Worm (Caenorhabditis elegans) whole organism, L4/young adult: ENCODE data around the gene F58A4.1.

Source experiments
- W03F9.2 ChIP-seq: fragments of 150-350 bp; optimal IDR thresholded peaks from 2 replicates; lab custom pipeline; 2014; ENCODE audit warnings: missing biosample characterization, missing genetic modification characterization
- dao-5 ChIP-seq: sonication (generic microtip); optimal IDR thresholded peaks from 2 replicates; lab custom pipeline; 2016; ENCODE audit warnings: missing genotype, missing genetic modification characterization, moderate library complexity, missing compliant biosample characterization
- him-1 ChIP-seq: sonication (generic microtip); optimal IDR thresholded peaks from 2 replicates; lab custom pipeline; 2016; ENCODE audit warnings: missing genotype, missing genetic modification reagents, missing genetic modification characterization, missing compliant biosample characterization

Gene F58A4.1

DNA sequence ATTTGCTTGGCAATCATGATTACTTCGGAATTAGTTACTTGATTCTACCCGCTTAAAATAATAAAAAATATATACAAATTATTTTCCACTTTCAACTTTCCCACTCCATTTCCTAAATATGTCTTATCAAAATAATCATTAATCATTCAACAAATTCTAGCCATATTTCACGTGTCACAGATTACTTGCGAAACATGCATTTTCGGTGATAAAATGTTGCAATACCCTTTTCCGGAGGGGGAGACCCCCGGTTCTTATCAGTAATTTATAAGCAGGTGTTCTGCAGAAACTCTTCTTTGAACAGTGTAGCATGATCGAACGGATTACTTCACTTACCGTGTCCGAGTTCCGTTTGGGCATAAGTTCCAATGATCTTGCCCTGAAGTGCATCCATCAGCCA is 8.1 kb upstream of the F58A4.1 start:
- TF ChIP-seq dao-5 (no peak), W03F9.2 (tag; lab: Kevin White, UChicago) (no peak), him-1 (no peak)

DNA sequence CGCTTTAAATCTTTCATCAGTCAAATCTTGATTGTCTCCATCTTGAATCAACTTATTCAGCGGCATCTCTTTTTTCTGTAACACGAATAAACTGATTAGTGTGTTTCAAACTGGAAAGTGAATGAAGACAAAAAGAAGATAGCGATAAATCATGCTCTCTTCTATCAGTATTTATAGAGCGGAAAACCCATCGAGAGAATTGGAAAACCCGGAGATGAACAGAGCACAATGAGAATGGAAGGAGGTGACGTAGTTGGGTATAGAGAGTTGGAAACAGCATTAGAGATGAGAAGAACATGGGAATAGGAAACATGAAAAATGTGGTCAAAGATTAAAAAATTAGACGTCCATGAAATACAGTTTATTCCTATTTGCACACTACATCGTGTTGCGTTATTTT is 6.2 kb upstream of the F58A4.1 start, which contains the start of gene acox-1.5:
Gene acox-1.5, minus strand, starts transcription at position 75 of the 400 bp plus-strand sequence.
- TF ChIP-seq W03F9.2 (tag; lab: Kevin White, UChicago) (no peak), him-1 (no peak), dao-5 (no peak)

DNA sequence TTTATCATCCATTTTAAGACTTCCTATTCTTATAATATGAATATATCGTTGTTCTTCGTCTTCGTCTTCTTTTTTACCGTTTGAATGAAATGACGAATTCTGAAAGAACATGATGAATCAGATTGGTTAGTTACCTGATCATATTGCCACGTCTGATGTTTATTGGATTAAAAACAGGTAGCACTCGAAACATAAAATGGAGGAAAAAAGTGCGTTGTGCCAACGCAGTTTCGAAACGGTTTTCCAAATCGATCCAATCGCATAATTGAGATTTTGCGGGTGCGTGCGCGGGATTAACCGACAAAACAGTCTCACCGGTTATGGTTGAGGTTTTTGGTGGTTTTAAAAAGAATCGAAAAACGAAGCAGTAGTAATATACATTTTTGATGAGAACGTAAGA is 2.7 kb upstream of the F58A4.1 start, which contains the start of gene rom-2:
Gene rom-2, minus strand, starts transcription at position 101 of the 400 bp plus-strand sequence.
- TF ChIP-seq W03F9.2 (tag; lab: Kevin White, UChicago) = no peak
- no peak for TF ChIP-seq him-1
- TF ChIP-seq dao-5 = no peak

DNA sequence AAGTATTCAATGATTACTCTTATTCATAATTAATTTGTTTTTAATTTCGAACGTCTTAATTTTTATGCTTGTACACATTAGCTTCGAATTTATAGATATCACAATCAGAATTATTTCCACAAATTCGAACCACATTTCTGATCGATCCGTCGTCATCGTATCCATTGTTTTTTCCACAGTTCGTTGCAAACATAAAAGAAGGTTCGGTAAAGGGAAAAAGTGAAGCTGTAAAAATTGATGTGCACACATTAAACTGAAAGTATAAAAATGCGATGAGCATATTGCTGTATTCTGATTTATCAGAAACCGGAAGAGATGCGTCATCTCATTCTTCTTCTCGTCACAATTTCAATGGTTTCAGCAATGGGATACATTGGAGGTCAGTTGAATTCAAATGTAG is 1.2 kb upstream of the F58A4.1 start, which contains the start of gene C48B4.12:
Gene C48B4.12, plus strand, starts transcription at position 301 of the 400 bp plus-strand sequence.
- no peak for TF ChIP-seq dao-5
- no peak for TF ChIP-seq W03F9.2 (tag; lab: Kevin White, UChicago)
- TF ChIP-seq him-1 = no peak

DNA sequence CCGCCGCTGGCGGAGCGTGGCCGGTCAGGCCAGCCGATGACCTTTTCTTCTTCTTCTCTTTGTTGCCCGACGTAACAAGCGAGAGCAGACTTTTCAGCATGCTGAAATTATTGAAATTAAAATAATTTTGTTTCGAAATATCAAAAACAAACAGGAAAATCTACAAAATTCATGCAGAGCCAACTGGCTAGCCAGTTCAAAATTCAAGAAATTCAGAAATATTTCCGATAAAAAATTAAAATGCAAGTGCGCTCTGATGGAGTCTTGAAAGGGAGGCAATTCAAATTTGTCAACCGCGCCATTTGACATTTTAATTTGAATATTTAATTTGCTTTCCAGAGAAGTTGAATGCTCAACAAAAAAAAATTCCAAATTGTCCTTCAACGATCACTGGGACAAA is 2.4 kb downstream of the F58A4.1 start, which contains the start of gene F58A4.2:
Gene F58A4.2, minus strand, starts transcription at position 101 of the 400 bp plus-strand sequence.
- TF ChIP-seq dao-5 (no peak), W03F9.2 (tag; lab: Kevin White, UChicago) (no peak), him-1 (no peak)

DNA sequence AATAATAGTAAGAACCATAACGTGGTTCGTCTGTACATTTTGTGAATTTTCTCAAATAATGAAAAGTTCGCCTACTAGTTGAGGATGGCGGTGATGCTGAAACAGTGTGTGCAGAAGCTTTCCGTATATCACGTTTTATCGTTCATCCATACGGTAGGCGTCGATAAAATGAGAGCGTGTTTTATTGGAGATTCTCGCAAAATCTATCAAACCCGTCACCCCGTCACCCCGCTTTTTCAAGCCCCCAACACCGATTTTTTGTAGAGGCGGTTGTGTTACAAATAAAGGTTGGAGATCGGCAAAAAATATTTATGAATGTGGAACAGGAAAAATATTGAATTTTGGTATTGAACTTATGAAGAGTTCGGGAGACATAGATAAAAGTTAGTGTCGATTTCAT is 10.4 kb downstream of the F58A4.1 start, which contains the start of gene clec-161:
Gene clec-161, minus strand, starts transcription at position 101 of the 400 bp plus-strand sequence.
- no peak for TF ChIP-seq him-1
- TF ChIP-seq W03F9.2 (tag; lab: Kevin White, UChicago) = no peak
- TF ChIP-seq dao-5 = no peak

DNA sequence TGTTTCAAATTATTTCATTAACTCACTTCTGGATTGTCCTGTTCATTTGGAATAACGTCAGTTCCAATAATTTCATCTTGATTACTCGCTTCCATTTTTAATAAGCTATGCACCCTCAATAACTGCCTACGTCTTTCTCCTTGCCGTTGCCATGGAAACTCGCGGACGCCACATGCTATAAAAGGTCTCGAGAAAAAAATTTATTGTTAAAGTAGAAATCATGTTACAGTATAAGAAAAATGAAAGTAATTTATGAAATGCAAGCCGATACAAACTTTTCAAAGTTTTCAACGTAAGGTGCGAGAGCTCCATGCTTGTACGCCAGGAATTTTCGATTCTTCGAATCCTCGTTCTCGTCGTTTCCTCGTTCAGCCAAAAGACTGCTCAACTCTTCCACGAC is 13.8 kb downstream of the F58A4.1 start, which contains the start of gene bbs-4:
Gene bbs-4, minus strand, starts transcription at position 101 of the 400 bp plus-strand sequence.
- TF ChIP-seq dao-5 = no peak
- no peak for TF ChIP-seq W03F9.2 (tag; lab: Kevin White, UChicago)
- no peak for TF ChIP-seq him-1

DNA sequence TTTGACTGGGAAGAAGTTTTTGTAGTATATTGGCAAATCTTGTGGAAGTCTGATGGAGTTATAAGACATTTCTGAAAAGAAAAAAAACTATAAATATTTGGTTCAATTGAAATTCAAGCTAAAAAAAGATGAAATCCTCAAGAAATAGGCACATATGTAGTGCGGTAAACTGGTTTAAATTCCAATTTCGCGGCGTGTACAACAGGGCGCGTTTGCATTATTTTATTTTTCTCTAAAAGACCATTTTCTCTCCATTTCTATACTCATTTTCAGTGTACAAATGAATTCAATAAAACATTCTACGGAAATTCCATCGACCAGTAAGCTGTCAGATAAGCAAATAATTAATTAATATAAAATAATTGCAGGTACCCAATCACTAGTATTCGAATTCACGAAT is 15.9 kb downstream of the F58A4.1 start, which contains the start of the genes pri-1 and F58A4.6:
Gene pri-1, minus strand, starts transcription at position 71 of the 400 bp plus-strand sequence.
Gene F58A4.6, plus strand, starts transcription at position 272 of the 400 bp plus-strand sequence.
- no peak for TF ChIP-seq him-1
- TF ChIP-seq W03F9.2 (tag; lab: Kevin White, UChicago) = no peak
- no peak for TF ChIP-seq dao-5

DNA sequence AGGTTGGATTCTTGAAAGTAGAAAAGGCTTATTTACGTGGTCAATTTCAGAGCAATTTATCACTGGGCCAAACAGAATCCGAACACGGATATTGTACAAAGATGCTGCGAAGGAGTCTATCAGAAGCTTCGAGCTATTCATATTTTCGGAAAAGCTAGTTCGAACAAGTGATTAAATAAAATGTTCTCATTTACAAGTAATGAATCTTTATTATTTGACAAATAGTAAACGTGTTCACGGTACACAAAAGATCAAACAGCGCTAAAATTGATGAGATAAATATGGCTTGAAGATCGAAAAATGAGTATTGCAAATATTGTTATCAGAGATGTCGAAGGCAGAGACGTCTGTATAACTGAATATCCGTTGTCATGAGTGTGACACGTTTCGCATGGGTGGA is 16.8 kb downstream of the F58A4.1 start:
- TF ChIP-seq dao-5 (no peak), W03F9.2 (tag; lab: Kevin White, UChicago) (no peak), him-1 (no peak)

DNA sequence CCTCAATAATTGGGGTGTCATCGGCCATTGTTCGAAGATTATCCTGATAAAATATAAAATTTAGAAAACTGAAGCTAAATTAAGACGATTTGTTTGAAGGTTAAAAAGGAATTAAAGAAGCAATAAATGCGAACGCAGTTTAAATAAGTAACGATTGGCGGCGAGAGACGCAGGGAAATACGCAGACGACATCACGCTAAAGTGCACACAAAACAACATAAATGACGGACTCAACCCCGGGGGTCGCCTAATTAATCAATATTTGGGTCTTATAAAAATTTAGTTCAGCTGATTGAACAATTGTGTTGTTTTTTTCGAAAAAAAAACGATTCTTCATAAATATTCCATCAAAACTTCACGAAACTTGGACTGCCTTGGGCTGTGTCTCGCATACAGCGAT is 18.2 kb downstream of the F58A4.1 start, which contains the start of gene hcp-3:
Gene hcp-3, minus strand, starts transcription at position 45 of the 400 bp plus-strand sequence.
- TF ChIP-seq dao-5 = no peak
- no peak for TF ChIP-seq him-1
- no peak for TF ChIP-seq W03F9.2 (tag; lab: Kevin White, UChicago)

DNA sequence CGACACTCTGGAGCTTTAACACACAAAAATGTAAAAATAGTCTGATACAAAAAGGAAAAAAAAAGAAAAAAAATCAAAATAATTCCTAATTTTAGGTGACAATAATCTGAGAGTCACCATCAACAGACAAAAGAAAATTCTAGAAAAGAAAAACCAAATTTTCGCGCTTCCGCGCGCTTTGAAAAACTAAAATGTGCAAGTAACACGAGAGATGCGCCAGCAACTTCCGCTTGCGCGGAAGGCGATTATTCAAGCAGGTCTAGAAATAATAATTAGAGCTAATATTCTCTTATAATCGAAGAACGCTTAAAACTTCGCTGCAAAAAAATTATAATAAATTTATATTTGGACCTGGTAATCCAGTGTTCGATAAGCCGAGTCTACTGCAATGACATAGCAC is 18.7 kb downstream of the F58A4.1 start:
- peak; percentile 61 for TF ChIP-seq W03F9.2 (tag; lab: Kevin White, UChicago)
- TF ChIP-seq him-1 = no peak
- TF ChIP-seq dao-5 = no peak

DNA sequence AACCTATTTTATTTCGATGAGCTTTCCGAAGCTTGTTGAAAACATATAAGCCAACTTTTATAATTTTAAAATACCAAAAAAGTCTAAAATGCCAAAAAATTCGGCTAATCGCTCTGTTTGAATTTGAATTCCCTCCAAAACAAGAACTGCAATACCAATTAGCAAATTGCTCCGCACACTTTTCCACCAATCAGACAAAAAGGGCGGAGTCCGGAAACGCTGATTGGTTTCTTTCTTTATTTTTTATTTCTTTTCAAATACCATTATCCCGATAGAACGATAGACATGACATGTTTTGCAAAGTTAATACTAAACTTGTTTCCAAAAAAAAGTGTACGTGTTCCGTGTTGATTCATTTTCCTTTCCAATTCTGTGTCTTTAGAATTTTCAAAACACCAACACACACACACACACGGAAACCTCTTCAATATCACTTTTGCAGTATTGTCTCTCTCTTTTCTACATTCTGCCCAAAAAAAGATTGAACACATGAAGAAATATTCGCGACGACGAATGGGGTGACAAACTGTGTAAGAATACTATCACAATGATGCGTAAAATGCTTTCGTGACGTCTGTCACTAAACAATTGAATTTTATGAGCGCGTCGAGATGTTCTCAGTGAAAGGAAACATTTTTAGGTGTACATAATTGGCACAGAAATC is 19.5 kb downstream of the F58A4.1 start:
- no peak for TF ChIP-seq W03F9.2 (tag; lab: Kevin White, UChicago)
- no peak for TF ChIP-seq dao-5
- TF ChIP-seq him-1 = no peak

DNA sequence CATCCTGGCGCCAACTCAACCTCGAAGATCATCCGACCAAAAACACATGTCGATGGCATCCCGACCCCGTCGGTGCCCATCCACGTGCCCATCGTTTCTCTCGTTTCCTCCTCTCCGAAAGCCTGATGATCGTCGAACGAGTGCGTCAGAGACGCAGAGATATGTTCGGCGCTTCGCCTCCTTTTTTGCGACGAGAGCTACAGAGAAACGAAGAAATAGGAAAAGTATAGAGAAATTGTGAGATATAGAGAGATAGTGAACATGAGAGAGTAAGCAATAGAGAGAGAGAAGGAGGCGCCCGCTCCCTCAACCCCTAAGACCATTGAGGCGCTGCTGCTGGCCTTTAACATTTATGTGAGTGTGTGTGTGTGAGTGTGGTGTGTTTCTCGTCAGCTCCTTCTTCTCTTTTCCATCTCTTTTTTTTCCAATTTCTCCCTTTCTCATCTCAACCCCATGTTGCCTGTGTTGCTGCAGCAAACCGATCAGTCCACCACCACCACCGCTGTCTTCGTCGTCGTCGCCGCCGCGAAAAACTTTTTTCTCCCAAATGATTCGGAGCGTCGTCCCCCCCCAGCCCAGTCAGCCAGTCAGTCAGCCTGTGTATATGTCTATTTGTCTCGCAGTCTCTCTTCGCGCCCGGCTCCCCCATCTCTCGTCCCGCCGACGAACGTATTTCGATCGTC is 21.0 kb downstream of the F58A4.1 start, which contains the start of gene hlh-11:
Gene hlh-11, plus strand, starts transcription at position 633 of the 683 bp plus-strand sequence.
- TF ChIP-seq W03F9.2 (tag; lab: Kevin White, UChicago) = peak; percentile 86
- TF ChIP-seq him-1 = peak; percentile 89
- peak; percentile 37 for TF ChIP-seq dao-5

DNA sequence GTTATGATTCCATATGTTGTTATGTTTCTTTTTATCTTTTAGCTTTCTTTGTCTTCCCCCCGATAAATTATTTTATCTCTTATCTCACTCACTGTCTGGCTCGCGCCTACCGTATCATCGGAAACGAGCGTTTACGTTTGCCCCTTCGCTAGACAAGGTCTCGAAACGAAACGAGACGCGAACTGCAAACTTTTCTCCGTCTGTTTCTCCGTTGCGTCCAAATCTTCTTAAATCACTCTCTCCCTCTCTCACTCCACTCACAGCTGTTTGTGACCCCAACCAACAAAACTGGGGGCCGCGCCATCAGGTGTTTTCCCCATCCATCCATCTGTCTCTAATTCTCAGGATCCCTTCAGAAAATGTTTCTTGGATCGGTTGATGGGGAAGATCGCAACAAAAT is 21.9 kb downstream of the F58A4.1 start:
- TF ChIP-seq W03F9.2 (tag; lab: Kevin White, UChicago) (no peak), him-1 (no peak), dao-5 (no peak)
